Worm (Caenorhabditis elegans): ENCODE measurements around the gene cnd-1.

The cnd-1 gene

ce11 chrIII:5227831-5228467 lies 16.5 kb downstream of the cnd-1 start, which contains the start of the genes C34E10.12, C34E10.10 and atp-2 (continued):
- TF ChIP-seq elt-3 (tag; optimal IDR thresholded peaks at IDR 0.05) (no peak), lin-11 (tag; optimal IDR thresholded peaks at IDR 0.05) (peak; percentile 96), nhr-77 (tag; optimal IDR thresholded peaks at IDR 0.05) (no peak), ztf-11 (tag; optimal IDR thresholded peaks at IDR 0.05) (no peak), gmeb-1 (tag; optimal IDR thresholded peaks at IDR 0.05) (peak; percentile 86), unc-62 (GFP tag; optimal IDR thresholded peaks at IDR 0.05) (no peak), aly-2 (tag; optimal IDR thresholded peaks at IDR 0.05) (no peak), fos-1 (tag; optimal IDR thresholded peaks at IDR 0.05) (peak; percentile 84), nhr-10 (tag; optimal IDR thresholded peaks at IDR 0.05) (no peak), ceh-16 (tag; optimal IDR thresholded peaks at IDR 0.05) (peak; percentile 50), F13H6.1 (tag; optimal IDR thresholded peaks at IDR 0.05) (peak; percentile 74)

DNA sequence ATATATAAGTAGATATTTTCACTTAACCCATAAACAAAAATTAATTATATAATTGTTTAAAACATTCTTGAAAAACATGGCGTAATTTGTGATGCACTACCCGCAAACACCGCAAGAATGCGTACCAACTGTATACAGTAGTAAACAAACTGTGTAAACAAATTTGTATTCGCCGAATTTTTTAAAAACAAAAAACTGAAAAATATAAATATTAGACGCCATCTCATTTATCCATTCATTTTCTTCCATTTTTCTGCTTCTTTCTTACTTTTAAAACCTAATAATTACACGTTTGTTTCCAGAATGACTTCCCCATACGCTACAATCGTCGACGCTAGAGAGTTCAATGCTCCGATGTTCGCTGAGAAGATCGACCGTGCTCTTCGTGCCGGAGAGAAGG lies 19.1 kb downstream of the cnd-1 start, which contains the start of gene nex-1:
TSS of gene nex-1 (plus strand) at position 301 of the 400 bp plus-strand sequence.
- TF ChIP-seq fos-1 (tag; optimal IDR thresholded peaks at IDR 0.05) (no peak), blmp-1 (tag; optimal IDR thresholded peaks at IDR 0.05; ENCODE audit: insufficient read depth) (no peak), nhr-12 (tag; optimal IDR thresholded peaks at IDR 0.05) (no peak)

DNA sequence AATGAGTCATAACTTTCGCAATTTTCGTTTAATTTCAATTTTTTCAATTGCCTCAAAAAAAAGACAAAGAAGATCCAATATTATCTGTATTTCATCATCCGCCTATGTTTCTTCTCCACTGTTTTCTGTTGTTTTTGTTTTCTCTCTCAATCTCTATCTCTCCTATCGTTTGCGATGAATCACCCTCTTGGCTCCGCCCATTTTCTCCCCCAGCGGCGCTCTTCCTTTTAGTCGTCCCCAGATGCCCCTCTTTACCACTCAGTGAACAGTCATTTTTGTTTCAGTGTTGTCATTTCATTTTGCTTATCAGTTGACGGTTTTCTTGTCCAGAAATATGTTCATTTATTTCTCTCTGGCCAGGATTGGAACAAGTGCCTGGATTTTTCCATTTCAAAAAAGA lies 19.5 kb downstream of the cnd-1 start:
- TF ChIP-seq ztf-11 (tag; optimal IDR thresholded peaks at IDR 0.05) (no peak), nhr-6 (tag; optimal IDR thresholded peaks at IDR 0.05) (no peak), ceh-82 (tag; optimal IDR thresholded peaks at IDR 0.05) (no peak), fos-1 (tag; optimal IDR thresholded peaks at IDR 0.05) (peak; percentile 94), alr-1 (tag; optimal IDR thresholded peaks at IDR 0.05) (no peak), ceh-16 (tag; optimal IDR thresholded peaks at IDR 0.05) (no peak), nhr-12 (tag; optimal IDR thresholded peaks at IDR 0.05) (no peak), unc-39 (tag; optimal IDR thresholded peaks at IDR 0.05) (no peak), C34F6.9 (tag; optimal IDR thresholded peaks at IDR 0.05) (peak; percentile 51), lin-39 (tag; optimal IDR thresholded peaks at IDR 0.05) (no peak), nhr-25 (tag; optimal IDR thresholded peaks at IDR 0.05) (no peak), nhr-129 (tag; optimal IDR thresholded peaks at IDR 0.05) (peak; percentile 61), peb-1 (tag; optimal IDR thresholded peaks at IDR 0.05) (no peak), aly-2 (tag; optimal IDR thresholded peaks at IDR 0.05) (no peak), mab-5 (tag; optimal IDR thresholded peaks at IDR 0.05) (no peak), gmeb-1 (tag; optimal IDR thresholded peaks at IDR 0.05) (no peak), crh-2 (tag; optimal IDR thresholded peaks at IDR 0.05) (no peak), unc-55 (GFP tag; optimal IDR thresholded peaks at IDR 0.05) (peak; percentile 63), sma-3 (GFP tag; optimal IDR thresholded peaks at IDR 0.05) (peak; percentile 47)

DNA sequence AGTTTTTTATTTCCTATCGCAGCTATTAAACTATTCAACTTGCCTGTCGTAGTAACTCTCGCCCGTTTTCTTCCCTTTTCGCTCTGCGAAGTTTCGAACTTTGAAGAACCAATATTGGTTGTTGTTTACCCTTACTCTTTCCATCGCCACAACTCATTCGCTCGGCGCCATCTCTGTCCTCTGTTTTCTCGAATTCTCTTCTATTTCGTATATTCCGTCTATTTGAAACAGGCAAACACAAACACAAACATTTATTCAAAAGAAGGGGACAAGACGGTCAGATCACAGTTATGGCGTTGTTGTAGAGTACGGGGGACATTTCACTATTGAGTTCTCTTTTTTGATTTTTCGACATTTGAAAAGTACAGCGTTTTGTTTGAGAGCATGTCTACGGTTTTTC lies 21.7 kb downstream of the cnd-1 start:
- TF ChIP-seq mdl-1 (tag; optimal IDR thresholded peaks at IDR 0.05) (no peak), nhr-129 (tag; optimal IDR thresholded peaks at IDR 0.05) (peak; percentile 62), gmeb-1 (tag; optimal IDR thresholded peaks at IDR 0.05) (no peak), lin-39 (tag; optimal IDR thresholded peaks at IDR 0.05) (no peak), alr-1 (tag; optimal IDR thresholded peaks at IDR 0.05) (no peak), F13H6.1 (tag; optimal IDR thresholded peaks at IDR 0.05) (peak; percentile 60), egl-27 (tag; optimal IDR thresholded peaks at IDR 0.05) (no peak), skn-1 (tag; optimal IDR thresholded peaks at IDR 0.05) (no peak), mab-5 (tag; optimal IDR thresholded peaks at IDR 0.05) (no peak), R02D3.7 (tag; optimal IDR thresholded peaks at IDR 0.05) (no peak), elt-3 (tag; optimal IDR thresholded peaks at IDR 0.05) (no peak)

DNA sequence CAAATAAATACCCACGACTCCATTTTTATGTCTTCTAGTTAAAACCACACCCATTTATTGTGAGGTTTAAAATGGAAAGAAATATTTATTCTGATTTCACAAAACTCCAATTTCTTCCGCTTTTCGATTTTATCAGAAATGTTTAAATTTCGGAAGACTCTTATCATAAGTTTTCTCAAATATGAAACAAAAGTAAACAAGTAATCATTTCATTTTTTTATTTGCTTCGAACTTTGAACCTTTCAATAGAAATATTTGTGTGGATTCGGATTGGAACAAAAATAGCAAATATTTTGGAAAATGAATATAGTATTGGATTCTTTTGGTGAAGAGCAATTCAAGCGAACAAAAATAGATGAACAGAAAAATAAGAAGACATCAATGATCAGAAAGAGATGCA lies 22.6 kb downstream of the cnd-1 start:
- no peak for TF ChIP-seq nhr-6 (tag; optimal IDR thresholded peaks at IDR 0.05)
- TF ChIP-seq mdl-1 (tag; optimal IDR thresholded peaks at IDR 0.05): no peak
- no peak for TF ChIP-seq R02D3.7 (tag; optimal IDR thresholded peaks at IDR 0.05)
- TF ChIP-seq snpc-4 (tag; optimal IDR thresholded peaks at IDR 0.05): no peak
- TF ChIP-seq skn-1 (tag; optimal IDR thresholded peaks at IDR 0.05): no peak
- TF ChIP-seq unc-62 (GFP tag; optimal IDR thresholded peaks at IDR 0.05): no peak

DNA sequence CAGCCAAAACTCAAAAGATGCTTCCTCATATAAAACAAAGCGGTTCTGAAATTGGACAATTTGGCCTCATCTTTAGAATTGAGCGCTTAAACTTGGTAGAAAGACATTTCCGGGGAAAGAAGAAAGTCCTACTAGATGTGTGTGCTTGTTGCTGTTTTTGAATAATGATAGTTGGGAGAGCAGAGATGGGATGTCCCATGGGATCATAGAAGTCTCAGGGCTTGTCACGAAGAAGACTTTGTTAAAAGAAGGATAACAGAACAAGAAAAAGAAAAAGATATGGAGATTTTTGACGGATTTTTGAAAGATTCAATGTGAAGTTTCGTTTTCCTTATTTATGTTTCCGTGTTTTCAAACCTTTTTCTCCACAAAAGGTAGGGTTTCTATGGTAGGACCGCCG lies 25.8 kb downstream of the cnd-1 start, which contains the start of gene ZC155.2:
TSS of gene ZC155.2 (plus strand) at position 301 of the 400 bp plus-strand sequence.
- TF ChIP-seq unc-39 (tag; optimal IDR thresholded peaks at IDR 0.05) (no peak), skn-1 (tag; optimal IDR thresholded peaks at IDR 0.05) (no peak), mab-5 (tag; optimal IDR thresholded peaks at IDR 0.05) (peak; percentile 23)
